Worm (Caenorhabditis elegans): ENCODE results near the gene F22F7.2.

DNA sequence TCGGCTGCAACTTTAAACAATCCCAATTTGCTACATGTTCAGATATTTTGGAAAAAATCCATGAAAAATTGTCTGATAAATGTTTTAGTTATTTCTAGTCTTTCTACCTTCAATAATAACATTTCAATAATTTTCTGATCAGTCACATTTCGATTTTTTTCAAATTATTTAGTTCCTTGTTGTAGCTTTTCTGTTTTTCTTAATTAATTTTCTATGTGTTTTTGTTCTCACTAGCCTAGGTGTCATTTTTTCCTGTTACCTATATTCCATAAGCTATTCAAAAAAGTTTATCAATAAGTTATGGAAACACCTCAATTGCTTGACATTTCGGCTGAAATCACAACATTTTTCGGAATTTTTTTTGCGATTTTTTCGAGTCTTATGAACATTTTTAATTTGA is 30.7 kb downstream of the F22F7.2 start, which contains the start of gene srbc-23:
- no peak for TF ChIP-seq him-1 (tag; optimal IDR thresholded peaks at IDR 0.05)
- no peak for TF ChIP-seq W03F9.2 (tag; optimal IDR thresholded peaks at IDR 0.05)
- TF ChIP-seq dao-5 (tag; optimal IDR thresholded peaks at IDR 0.05), result no peak
